Worm (Caenorhabditis elegans): ENCODE data around the gene C38C5.1.

DNA sequence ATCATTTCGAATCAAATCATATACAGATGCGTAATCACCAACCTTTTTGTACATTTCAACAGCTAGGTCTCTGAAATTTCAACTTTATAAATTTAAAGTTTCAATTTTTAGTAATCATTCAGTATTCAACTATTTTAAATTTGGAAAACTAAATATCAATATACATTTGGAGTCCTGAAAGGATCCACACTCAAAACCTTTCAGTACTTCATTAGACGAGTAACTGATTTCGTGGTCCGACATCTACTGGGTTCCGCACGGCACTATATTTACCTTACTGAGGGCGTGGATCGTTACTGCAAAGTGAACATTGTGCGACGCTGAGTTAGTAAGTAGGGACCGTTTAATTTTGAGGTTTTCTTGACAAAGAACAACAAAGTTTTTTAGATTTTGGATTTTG lies 10.0 kb upstream of the C38C5.1 start:
- TF ChIP-seq ref-1 (GFP tag; conservative IDR thresholded peaks at IDR 0.05) (no peak), tab-1 (GFP tag; IDR thresholded peaks at IDR 0.05) (no peak), T22C8.4 (GFP tag; IDR thresholded peaks at IDR 0.05) (no peak), klf-2 (GFP tag; conservative IDR thresholded peaks at IDR 0.05) (no peak)
